Worm (Caenorhabditis elegans) whole organism, young adult: ENCODE results near the gene T22D1.1.
A peak's percentile ranks its signal among the peaks of the same experiment; 100 is the strongest.

Experiments used
- C06A6.2 ChIP-seq: fragments of 200-800 bp; sonication (Bioruptor generic); conservative IDR thresholded peaks from 2 replicates; pipeline ENCODE4 v1.3.6; 2022; ENCODE audit warnings: missing genetic modification characterization, missing compliant biosample characterization
- F22D6.2 ChIP-seq: sonication (generic microtip); optimal IDR thresholded peaks from 2 replicates; lab custom pipeline; 2016; ENCODE audit warnings: mild to moderate bottlenecking, missing genetic modification characterization, missing compliant biosample characterization
- K11D2.4 ChIP-seq: fragments of 200-800 bp; sonication (Bioruptor generic); IDR thresholded peaks from 2 replicates; pipeline ENCODE4 v1.3.6; 2022; ENCODE audit warnings: missing genetic modification reagents, missing genetic modification characterization, missing compliant biosample characterization
- K12H6.12 ChIP-seq: fragments of 200-800 bp; sonication (Bioruptor generic); optimal IDR thresholded peaks from 2 replicates; lab custom pipeline; 2018; ENCODE audit warnings: mild to moderate bottlenecking, missing genetic modification characterization, missing compliant biosample characterization
- Y67H2A.10 ChIP-seq: fragments of 200-800 bp; sonication (Bioruptor generic); conservative IDR thresholded peaks from 2 replicates; pipeline ENCODE4 v1.3.6; 2022; ENCODE audit warnings: missing genetic modification reagents, missing genetic modification characterization, missing compliant biosample characterization
- Y79H2A.3 ChIP-seq: fragments of 200-800 bp; sonication (Bioruptor generic); conservative IDR thresholded peaks from 2 replicates; pipeline ENCODE4 v1.3.6; 2022; ENCODE audit warnings: missing genetic modification reagents, missing genetic modification characterization, missing compliant biosample characterization
- ZK185.1 ChIP-seq: sonication (generic microtip); optimal IDR thresholded peaks from 2 replicates; lab custom pipeline; 2016; ENCODE audit warnings: mild to moderate bottlenecking, missing genetic modification characterization, missing compliant biosample characterization; ENCODE audit not compliant: poor library complexity, severe bottlenecking
- aptf-3 ChIP-seq: fragments of 200-800 bp; sonication (Bioruptor generic); IDR thresholded peaks from 2 replicates; pipeline ENCODE4 v1.3.6; 2022; ENCODE audit warnings: missing genetic modification characterization, missing compliant biosample characterization
- athp-1 ChIP-seq: sonication (generic microtip); optimal IDR thresholded peaks from 2 replicates; lab custom pipeline; 2017; ENCODE audit warnings: mild to moderate bottlenecking, missing genetic modification characterization, missing compliant biosample characterization
- bed-1 ChIP-seq: fragments of 200-800 bp; sonication (Bioruptor generic); IDR thresholded peaks from 2 replicates; pipeline ENCODE4 v1.3.6; 2022; ENCODE audit warnings: missing genetic modification reagents, missing genetic modification characterization, missing compliant biosample characterization
- ceh-27 ChIP-seq: fragments of 200-800 bp; sonication (Bioruptor generic); optimal IDR thresholded peaks from 2 replicates; lab custom pipeline; 2018; ENCODE audit warnings: mild to moderate bottlenecking, missing genetic modification characterization, moderate library complexity, missing compliant biosample characterization
- chd-7 ChIP-seq: sonication (generic microtip); optimal IDR thresholded peaks from 2 replicates; lab custom pipeline; 2016; ENCODE audit warnings: mild to moderate bottlenecking, missing genetic modification characterization, moderate library complexity, missing compliant biosample characterization
- die-1 ChIP-seq: sonication (generic microtip); optimal IDR thresholded peaks from 2 replicates; lab custom pipeline; 2016; ENCODE audit warnings: missing genotype, mild to moderate bottlenecking, missing genetic modification characterization, missing compliant biosample characterization
- dpff-1 ChIP-seq: sonication (generic microtip); optimal IDR thresholded peaks from 2 replicates; lab custom pipeline; 2017; ENCODE audit warnings: mild to moderate bottlenecking, missing genetic modification characterization, missing compliant biosample characterization
- hlh-26 ChIP-seq: fragments of 200-800 bp; sonication (Bioruptor generic); conservative IDR thresholded peaks from 2 replicates; pipeline ENCODE4 v1.3.6; 2022; ENCODE audit warnings: missing genetic modification reagents, missing genetic modification characterization, missing compliant biosample characterization
- hsf-1 ChIP-seq: fragments of 200-800 bp; sonication (Bioruptor generic); IDR thresholded peaks from 2 replicates; pipeline ENCODE4 v1.3.6; 2022; ENCODE audit warnings: missing genetic modification reagents, missing genetic modification characterization, missing compliant biosample characterization
- let-526 ChIP-seq: fragments of 200-800 bp; sonication (Bioruptor generic); IDR thresholded peaks from 2 replicates; pipeline ENCODE4 v1.3.6; 2022; ENCODE audit warnings: missing genetic modification reagents, missing genetic modification characterization, missing compliant biosample characterization
- lin-35 ChIP-seq, 3 experiments: fragments of 150-350 bp in 2 of 3; sonication (generic microtip) in 1 of 3; optimal IDR thresholded peaks; 2 replicates each; lab custom pipeline; 2014 to 2018; ENCODE audit warnings: missing biosample characterization in 3 of 3, missing genetic modification characterization in 3 of 3, missing genetic modification reagents in 3 of 3
- lin-40 ChIP-seq: sonication (generic microtip); optimal IDR thresholded peaks from 2 replicates; lab custom pipeline; 2016; ENCODE audit warnings: missing genetic modification characterization, mild to moderate bottlenecking, missing compliant biosample characterization, missing genotype, missing genetic modification reagents
- lin-54 ChIP-seq: fragments of 200-800 bp; sonication (Bioruptor generic); optimal IDR thresholded peaks from 2 replicates; lab custom pipeline; 2018; ENCODE audit warnings: mild to moderate bottlenecking, missing genetic modification characterization, missing compliant biosample characterization
- lsy-27 ChIP-seq: sonication (generic microtip); optimal IDR thresholded peaks from 2 replicates; lab custom pipeline; 2017; ENCODE audit warnings: missing genetic modification characterization, mild to moderate bottlenecking, missing compliant biosample characterization, antibody characterized with exemption, missing genotype, borderline replicate concordance; ENCODE audit not compliant: insufficient read depth
- madf-10 ChIP-seq: sonication (generic microtip); optimal IDR thresholded peaks from 2 replicates; lab custom pipeline; 2016; ENCODE audit warnings: mild to moderate bottlenecking, missing genetic modification characterization, missing compliant biosample characterization
- nfya-1 ChIP-seq: sonication (generic microtip); optimal IDR thresholded peaks from 2 replicates; lab custom pipeline; 2017; ENCODE audit warnings: antibody characterized with exemption, missing compliant biosample characterization, missing genetic modification characterization, borderline replicate concordance; ENCODE audit not compliant: insufficient read depth
- nhr-179 ChIP-seq: sonication (generic microtip); optimal IDR thresholded peaks from 2 replicates; lab custom pipeline; 2016; ENCODE audit warnings: mild to moderate bottlenecking, missing genetic modification characterization, missing compliant biosample characterization
- nhr-27 ChIP-seq: fragments of 200-800 bp; sonication (Bioruptor generic); optimal IDR thresholded peaks from 2 replicates; lab custom pipeline; 2018; ENCODE audit warnings: mild to moderate bottlenecking, missing genetic modification characterization, moderate library complexity, missing compliant biosample characterization
- nhr-80 ChIP-seq: sonication (generic microtip); optimal IDR thresholded peaks from 2 replicates; lab custom pipeline; 2016; ENCODE audit warnings: missing genetic modification characterization, missing compliant biosample characterization
- rec-8 ChIP-seq, 2 experiments: sonication (generic microtip); optimal IDR thresholded peaks; 2 replicates each; lab custom pipeline; 2016; ENCODE audit warnings: mild to moderate bottlenecking in 2 of 2, missing genetic modification characterization in 2 of 2, missing genetic modification reagents in 2 of 2, missing genotype in 2 of 2, missing biosample characterization in 1 of 2, missing compliant biosample characterization in 1 of 2, moderate library complexity in 1 of 2
- snpc-3.4 ChIP-seq: sonication (generic microtip); optimal IDR thresholded peaks from 2 replicates; lab custom pipeline; 2017; ENCODE audit warnings: missing genetic modification characterization, mild to moderate bottlenecking, missing compliant biosample characterization, antibody characterized with exemption, moderate library complexity, missing genotype, missing genetic modification reagents
- snpc-4 ChIP-seq, 5 experiments: fragments of 150-350 bp in 1 of 5; sonication (generic microtip) in 4 of 5; optimal IDR thresholded peaks; 2 replicates each; lab custom pipeline; 2014 to 2018; ENCODE audit warnings: missing genetic modification characterization in 5 of 5, missing biosample characterization in 3 of 5, antibody characterized with exemption in 2 of 5, mild to moderate bottlenecking in 2 of 5, missing compliant biosample characterization in 2 of 5, missing genotype in 2 of 5, moderate library complexity in 2 of 5, missing genetic modification reagents in 1 of 5
- somi-1 ChIP-seq: fragments of 200-800 bp; sonication (Bioruptor generic); optimal IDR thresholded peaks from 2 replicates; lab custom pipeline; 2018; ENCODE audit warnings: mild to moderate bottlenecking, missing genetic modification characterization, missing compliant biosample characterization
- tlf-1 ChIP-seq: fragments of 200-800 bp; sonication (Bioruptor generic); optimal IDR thresholded peaks from 2 replicates; lab custom pipeline; 2018; ENCODE audit warnings: mild to moderate bottlenecking, missing genetic modification characterization, missing compliant biosample characterization

Gene T22D1.1

ce11 chrIV:6923070-6923469 lies at the start of gene T22D1.1:
TSS of gene T22D1.1 (plus strand) at chrIV:6923370.
- TF ChIP-seq lin-40 (tag; lab: Kevin White, UChicago) (no peak), Y79H2A.3 (no peak), lin-35 (GFP tag; optimal IDR thresholded peaks at IDR 0.05; lab: Kevin White, UChicago) (no peak), tlf-1 (GFP tag; lab: Kevin White, UChicago) (no peak), nhr-179 (tag; lab: Kevin White, UChicago) (no peak), athp-1 (tag; lab: Kevin White, UChicago) (no peak), die-1 (tag; lab: Kevin White, UChicago) (no peak), K11D2.4 (GFP tag; lab: Robert Waterston, UW) (no peak), let-526 (GFP tag; lab: Robert Waterston, UW) (no peak), somi-1 (no peak), ZK185.1 (tag; lab: Kevin White, UChicago) (no peak), lsy-27 (tag; lab: Kevin White, UChicago) (no peak), aptf-3 (GFP tag; lab: Robert Waterston, UW) (no peak), bed-1 (no peak), ceh-27 (no peak), hsf-1 (no peak), nhr-27 (no peak), madf-10 (tag; lab: Kevin White, UChicago) (no peak), dpff-1 (no peak)
- TF ChIP-seq, all 124 proteins: peak for 0

- TF ChIP-seq lin-35 (GFP tag; optimal IDR thresholded peaks at IDR 0.05; lab: Kevin White, UChicago) (peak in 1 of 3 experiments; percentile 47), Y67H2A.10 (GFP tag; lab: Robert Waterston, UW) (no peak), snpc-4 (GFP tag; optimal IDR thresholded peaks at IDR 0.05; lab: Kevin White, UChicago) (no peak), snpc-4 (tag; optimal IDR thresholded peaks at IDR 0.05; lab: Kevin White, UChicago) (peak in 1 of 4 experiments; percentile 31), K11D2.4 (GFP tag; lab: Robert Waterston, UW) (peak; percentile 59; the same call in 1 of the 2 replicates), C06A6.2 (peak; percentile 40; the same call in 1 of the 2 replicates), ZK185.1 (tag; lab: Kevin White, UChicago) (peak; percentile 18), rec-8 (tag; optimal IDR thresholded peaks at IDR 0.05; lab: Kevin White, UChicago) (no peak), snpc-3.4 (tag; lab: Kevin White, UChicago) (no peak), lsy-27 (tag; lab: Kevin White, UChicago) (no peak), somi-1 (peak; percentile 72), lin-40 (tag; lab: Kevin White, UChicago) (peak; percentile 52), F22D6.2 (tag; lab: Kevin White, UChicago) (no peak), lin-54 (GFP tag; lab: Kevin White, UChicago) (peak; percentile 31), hlh-26 (GFP tag; lab: Robert Waterston, UW) (no peak), ceh-27 (peak; percentile 53), K12H6.12 (peak; percentile 71), chd-7 (tag; lab: Kevin White, UChicago) (peak; percentile 8)
Measured at ce11 chrIV:6878912-6879554, 44.1 kb upstream of the T22D1.1 start.

- no peak for TF ChIP-seq nfya-1
- peak; percentile 50 for TF ChIP-seq nhr-80 (tag; lab: Kevin White, UChicago)
- TF ChIP-seq, all 124 proteins: peak for 1
Measured at ce11 chrIV:6879666-6880210, 43.4 kb upstream of the T22D1.1 start.
